Fruit fly (Drosophila melanogaster): ENCODE results near the gene ftz-f1.

- TF ChIP-seq CG6792 (GFP tag; optimal IDR thresholded peaks at IDR 0.05) (no peak), Lpt (GFP tag; optimal IDR thresholded peaks at IDR 0.05) (no peak), Sox15 (GFP tag; optimal IDR thresholded peaks at IDR 0.05) (no peak), Ets96B (tag; optimal IDR thresholded peaks at IDR 0.05) (no peak), CG6808 (GFP tag; optimal IDR thresholded peaks at IDR 0.05) (no peak), CG3919 (GFP tag; optimal IDR thresholded peaks at IDR 0.05) (no peak), fkh (GFP tag; optimal IDR thresholded peaks at IDR 0.05) (no peak), Met (GFP tag; optimal IDR thresholded peaks at IDR 0.05) (no peak)
Observed at dm6 chr3L:18782653-18783052, 18.5 kb downstream of the ftz-f1 start.

Data from whole organism, prepupa.